Fruit fly (Drosophila melanogaster): Measurements from ENCODE around the gene Top3alpha.

dm6 chr2L:19517154-19517814 lies 19.3 kb downstream of the Top3alpha start, which contains the start of gene Hasp:
- TF ChIP-seq Dll (optimal IDR thresholded peaks at IDR 0.05) (no peak), CG8478 (optimal IDR thresholded peaks at IDR 0.05) (no peak), psq (optimal IDR thresholded peaks at IDR 0.05) (no peak), pan (optimal IDR thresholded peaks at IDR 0.05) (no peak)
